Fruit fly (Drosophila melanogaster) whole organism: ENCODE measurements around the gene CG4004.

Source experiments
- Dll ChIP-seq: fragments of >200 bp; optimal IDR thresholded peaks from 2 replicates; lab custom pipeline; 2017
- EcR ChIP-seq, 2 experiments: fragments of >200 bp; optimal IDR thresholded peaks; 2 replicates each; lab custom pipeline; 2017; ENCODE audit warnings: missing biosample characterization in 2 of 2, missing genetic modification characterization in 2 of 2, missing genetic modification reagents in 2 of 2
- psq ChIP-seq: fragments of >200 bp; optimal IDR thresholded peaks from 2 replicates; lab custom pipeline; 2017
- usp ChIP-seq: fragments of >200 bp; optimal IDR thresholded peaks from 2 replicates; lab custom pipeline; 2017; ENCODE audit warnings: missing biosample characterization, missing genetic modification characterization, mixed read lengths

DNA sequence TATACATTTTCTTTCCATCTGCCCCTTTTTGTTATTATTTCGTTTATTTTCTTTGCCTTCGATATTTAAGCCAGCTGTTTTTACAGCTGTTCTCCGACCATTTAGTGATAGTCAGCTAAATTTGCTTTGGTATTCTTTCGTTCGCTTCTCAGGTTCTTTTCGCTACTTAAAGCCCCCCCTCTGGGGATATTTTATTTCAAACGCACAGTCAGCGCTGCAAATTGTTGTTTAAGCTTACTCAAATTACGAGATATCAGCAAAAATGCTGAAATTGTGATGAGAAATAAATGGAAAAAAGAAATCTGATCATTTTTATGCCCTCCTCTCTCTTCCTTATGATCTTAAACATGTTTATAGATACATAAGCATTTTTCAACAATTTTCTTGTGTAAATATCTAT, 22.0 kb upstream of the CG4004 start:
- TF ChIP-seq usp (GFP tag; lab: Kevin White, UChicago): no peak
- TF ChIP-seq EcR (GFP tag; optimal IDR thresholded peaks at IDR 0.05; lab: Kevin White, UChicago): no peak
- no peak for TF ChIP-seq psq
- no peak for TF ChIP-seq Dll (lab: Kevin White, UChicago)
